Fruit fly (Drosophila melanogaster) whole organism, embryonic: Measurements from ENCODE around the gene eIF3l.
A peak's percentile ranks its signal among the peaks of the same experiment; 100 is the strongest.

Experiments used
- Atf-2 ChIP-seq: fragments of 200-800 bp; sonication (Bioruptor generic); optimal IDR thresholded peaks from 2 replicates; lab custom pipeline; 2016; ENCODE audit warnings: missing biosample characterization, missing genetic modification characterization
- Atf3 ChIP-seq: fragments of 200-800 bp; sonication (Bioruptor generic); optimal IDR thresholded peaks from 3 replicates; lab custom pipeline; 2016; ENCODE audit warnings: missing biosample characterization, missing genetic modification characterization
- Bdp1 ChIP-seq: fragments of 200-800 bp; sonication (Bioruptor generic); optimal IDR thresholded peaks from 3 replicates; lab custom pipeline; 2016; ENCODE audit warnings: missing biosample characterization, missing genetic modification characterization
- CG10321 ChIP-seq: fragments of 200-800 bp; sonication (Bioruptor generic); IDR thresholded peaks from 2 replicates; pipeline ENCODE4 v1.3.6; 2022; ENCODE audit warnings: missing biosample characterization, missing genetic modification characterization
- CG14860 ChIP-seq: fragments of 200-800 bp; sonication (Bioruptor generic); IDR thresholded peaks from 3 replicates; pipeline ENCODE4 v1.3.6; 2022; ENCODE audit warnings: missing biosample characterization, missing genetic modification characterization; ENCODE audit not compliant: partially characterized antibody
- CG14965 ChIP-seq: fragments of 200-800 bp; sonication (Bioruptor generic); optimal IDR thresholded peaks from 2 replicates; lab custom pipeline; 2016; ENCODE audit warnings: missing biosample characterization, missing genetic modification characterization, borderline replicate concordance
- CG15073 ChIP-seq: fragments of 200-800 bp; sonication (Bioruptor generic); optimal IDR thresholded peaks from 2 replicates; lab custom pipeline; 2016; ENCODE audit warnings: missing biosample characterization, missing genetic modification characterization
- CG15514 ChIP-seq: fragments of 200-800 bp; sonication (Bioruptor generic); optimal IDR thresholded peaks from 3 replicates; lab custom pipeline; 2017; ENCODE audit warnings: missing biosample characterization, missing genetic modification characterization, mild to moderate bottlenecking, moderate library complexity, missing genetic modification reagents
- CG15696 ChIP-seq: fragments of 200-800 bp; sonication (Bioruptor generic); optimal IDR thresholded peaks from 2 replicates; lab custom pipeline; 2019; ENCODE audit warnings: missing biosample characterization, mild to moderate bottlenecking, missing genetic modification characterization, moderate library complexity
- CG16863 ChIP-seq: fragments of 200-800 bp; sonication (Bioruptor generic); optimal IDR thresholded peaks from 3 replicates; lab custom pipeline; 2016; ENCODE audit warnings: missing biosample characterization, missing genetic modification characterization
- CG18619 ChIP-seq: fragments of 200-800 bp; sonication (Bioruptor generic); optimal IDR thresholded peaks from 3 replicates; lab custom pipeline; 2017; ENCODE audit warnings: missing biosample characterization, mild to moderate bottlenecking, missing genetic modification characterization
- CG2120 ChIP-seq: fragments of 200-800 bp; sonication (Bioruptor generic); optimal IDR thresholded peaks from 3 replicates; lab custom pipeline; 2016; ENCODE audit warnings: missing biosample characterization, missing genetic modification characterization
- CG3995 ChIP-seq: fragments of 200-800 bp; sonication (Bioruptor generic); optimal IDR thresholded peaks from 3 replicates; lab custom pipeline; 2016; ENCODE audit warnings: missing biosample characterization, missing genetic modification characterization
- CG4282 ChIP-seq: fragments of 200-800 bp; sonication (Bioruptor generic); optimal IDR thresholded peaks from 2 replicates; lab custom pipeline; 2016; ENCODE audit warnings: missing biosample characterization, missing genetic modification characterization
- CG4360 ChIP-seq: fragments of 200-800 bp; sonication (Bioruptor generic); IDR thresholded peaks from 2 replicates; pipeline ENCODE4 v1.3.6; 2022; ENCODE audit warnings: missing biosample characterization, missing genetic modification characterization
- CG4424 ChIP-seq: fragments of 200-800 bp; sonication (Bioruptor generic); optimal IDR thresholded peaks from 3 replicates; lab custom pipeline; 2016; ENCODE audit warnings: missing biosample characterization, missing genetic modification characterization
- CG6683 ChIP-seq: fragments of 200-800 bp; sonication (Bioruptor generic); optimal IDR thresholded peaks from 2 replicates; lab custom pipeline; 2017; ENCODE audit warnings: missing biosample characterization, mild to moderate bottlenecking, missing genetic modification characterization, missing genetic modification reagents
- CG7556 ChIP-seq: fragments of 200-800 bp; sonication (Bioruptor generic); optimal IDR thresholded peaks from 2 replicates; lab custom pipeline; 2017; ENCODE audit warnings: missing biosample characterization, mild to moderate bottlenecking, missing genetic modification characterization
- CG7987 ChIP-seq: fragments of 200-800 bp; sonication (Bioruptor generic); optimal IDR thresholded peaks from 2 replicates; lab custom pipeline; 2018; ENCODE audit warnings: missing biosample characterization, mild to moderate bottlenecking, missing genetic modification characterization, moderate library complexity
- CG8089 ChIP-seq: fragments of 200-800 bp; sonication (Bioruptor generic); optimal IDR thresholded peaks from 3 replicates; lab custom pipeline; 2016; ENCODE audit warnings: missing biosample characterization, missing genetic modification characterization
- CG9876 ChIP-seq: fragments of 200-800 bp; sonication (Bioruptor generic); optimal IDR thresholded peaks from 2 replicates; lab custom pipeline; 2016; ENCODE audit warnings: missing biosample characterization, missing genetic modification characterization
- CkIIα-i1 ChIP-seq: fragments of 200-800 bp; sonication (Bioruptor generic); IDR thresholded peaks from 2 replicates; pipeline ENCODE4 v1.3.6; 2022; ENCODE audit warnings: missing biosample characterization, missing genetic modification characterization
- Ets65A ChIP-seq: fragments of 200-800 bp; sonication (Bioruptor generic); peaks from one replicate; lab custom pipeline; 2016; ENCODE audit warnings: missing biosample characterization, missing genetic modification characterization
- Hand ChIP-seq: fragments of 200-800 bp; sonication (Bioruptor generic); optimal IDR thresholded peaks from 2 replicates; lab custom pipeline; 2017; ENCODE audit warnings: mild to moderate bottlenecking, missing biosample characterization, missing genetic modification reagents, missing genetic modification characterization
- MTF-1 ChIP-seq: fragments of 200-800 bp; sonication (Bioruptor generic); optimal IDR thresholded peaks from 2 replicates; lab custom pipeline; 2018; ENCODE audit warnings: missing biosample characterization, mild to moderate bottlenecking, missing genetic modification characterization, borderline replicate concordance
- Med ChIP-seq: fragments of 200-800 bp; sonication (Bioruptor generic); peaks from one replicate; lab custom pipeline; 2016; ENCODE audit warnings: missing biosample characterization, missing genetic modification characterization, mild to moderate bottlenecking, inconsistent platforms, moderate library complexity
- NC2α ChIP-seq: fragments of 200-800 bp; sonication (Bioruptor generic); optimal IDR thresholded peaks from 2 replicates; lab custom pipeline; 2016; ENCODE audit warnings: missing biosample characterization, missing genetic modification characterization
- NK7.1 ChIP-seq: fragments of 200-800 bp; sonication (Bioruptor generic); optimal IDR thresholded peaks from 3 replicates; lab custom pipeline; 2016; ENCODE audit warnings: missing biosample characterization, missing genetic modification characterization
- Neu2 ChIP-seq: fragments of 200-800 bp; sonication (Bioruptor generic); optimal IDR thresholded peaks from 3 replicates; lab custom pipeline; 2016; ENCODE audit warnings: missing biosample characterization, missing genetic modification characterization, borderline replicate concordance
- Oaz ChIP-seq: fragments of 200-800 bp; sonication (Bioruptor generic); IDR thresholded peaks from 2 replicates; pipeline ENCODE4 v1.3.6; 2022; ENCODE audit warnings: missing biosample characterization, missing genetic modification characterization
- Optix ChIP-seq: fragments of 200-800 bp; sonication (Bioruptor generic); IDR thresholded peaks from 3 replicates; pipeline ENCODE4 v1.3.6; 2022; ENCODE audit warnings: missing biosample characterization, missing genetic modification characterization
- Sry-δ ChIP-seq: fragments of 200-800 bp; sonication (Bioruptor generic); optimal IDR thresholded peaks from 2 replicates; lab custom pipeline; 2016; ENCODE audit warnings: missing biosample characterization, missing genetic modification characterization
- Ssrp ChIP-seq: fragments of 200-800 bp; sonication (Bioruptor generic); optimal IDR thresholded peaks from 2 replicates; lab custom pipeline; 2018; ENCODE audit warnings: missing biosample characterization, mild to moderate bottlenecking, missing genetic modification characterization, moderate library complexity
- az2 ChIP-seq: fragments of 200-800 bp; sonication (Bioruptor generic); optimal IDR thresholded peaks from 3 replicates; lab custom pipeline; 2016; ENCODE audit warnings: missing biosample characterization, missing genetic modification characterization
- crp ChIP-seq, 2 experiments: fragments of 200-800 bp; sonication (Bioruptor generic); optimal IDR thresholded peaks; 2 replicates in 1 of 2; 3 replicates in 1 of 2; lab custom pipeline; 2017; ENCODE audit warnings: missing biosample characterization in 2 of 2, missing genetic modification characterization in 2 of 2, mild to moderate bottlenecking in 1 of 2, moderate library complexity in 1 of 2
- fd96Cb ChIP-seq: fragments of 200-800 bp; sonication (Bioruptor generic); optimal IDR thresholded peaks from 2 replicates; lab custom pipeline; 2018; ENCODE audit warnings: missing biosample characterization, mild to moderate bottlenecking, missing genetic modification characterization, moderate library complexity
- fru ChIP-seq: fragments of >200 bp; optimal IDR thresholded peaks from 2 replicates; lab custom pipeline; 2017
- gsb-n ChIP-seq: fragments of 200-800 bp; sonication (Bioruptor generic); optimal IDR thresholded peaks from 3 replicates; lab custom pipeline; 2018; ENCODE audit warnings: missing biosample characterization, mild to moderate bottlenecking, missing genetic modification characterization
- gt ChIP-seq: fragments of 200-800 bp; sonication (Bioruptor generic); IDR thresholded peaks from 2 replicates; pipeline ENCODE4 v1.3.6; 2022; ENCODE audit warnings: missing biosample characterization, missing genetic modification characterization
- hth ChIP-seq: fragments of >200 bp; optimal IDR thresholded peaks from 2 replicates; lab custom pipeline; 2017; ENCODE audit warnings: inconsistent platforms
- jing ChIP-seq: fragments of 200-800 bp; sonication (Bioruptor generic); optimal IDR thresholded peaks from 2 replicates; lab custom pipeline; 2018; ENCODE audit warnings: missing biosample characterization, mild to moderate bottlenecking, missing genetic modification characterization
- lab ChIP-seq: fragments of 200-800 bp; sonication (Bioruptor generic); optimal IDR thresholded peaks from 3 replicates; lab custom pipeline; 2017; ENCODE audit warnings: missing biosample characterization, missing genetic modification characterization, mild to moderate bottlenecking, moderate library complexity, missing genetic modification reagents
- nerfin-1 ChIP-seq: fragments of 200-800 bp; sonication (Bioruptor generic); optimal IDR thresholded peaks from 3 replicates; lab custom pipeline; 2019; ENCODE audit warnings: missing biosample characterization, mild to moderate bottlenecking, missing genetic modification characterization, moderate library complexity
- phol ChIP-seq: fragments of 200-800 bp; sonication (Bioruptor generic); optimal IDR thresholded peaks from 3 replicates; lab custom pipeline; 2018; ENCODE audit warnings: missing biosample characterization, mild to moderate bottlenecking, missing genetic modification characterization, moderate library complexity
- prd ChIP-seq, 3 experiments: fragments of >200 bp in 2 of 3; fragments of 200-800 bp in 1 of 3; sonication (Bioruptor generic) in 1 of 3; optimal IDR thresholded peaks in 2 of 3; IDR thresholded peaks in 1 of 3; 2 replicates in 2 of 3; 3 replicates in 1 of 3; pipeline versions ENCODE4 v1.3.6 to Lab custom; 2017 to 2022; ENCODE audit warnings: missing biosample characterization in 1 of 3, missing genetic modification characterization in 1 of 3
- pros ChIP-seq: fragments of 200-800 bp; sonication (Bioruptor generic); optimal IDR thresholded peaks from 3 replicates; lab custom pipeline; 2019; ENCODE audit warnings: missing biosample characterization, mild to moderate bottlenecking, missing genetic modification characterization, moderate library complexity
- psq ChIP-seq: fragments of 200-800 bp; sonication (Bioruptor generic); optimal IDR thresholded peaks from 2 replicates; lab custom pipeline; 2017; ENCODE audit warnings: missing biosample characterization, missing genetic modification characterization
- repo ChIP-seq: fragments of 200-800 bp; sonication (Bioruptor generic); optimal IDR thresholded peaks from 2 replicates; lab custom pipeline; 2016; ENCODE audit warnings: missing biosample characterization, missing genetic modification characterization
- schlank ChIP-seq: fragments of 200-800 bp; sonication (Bioruptor generic); optimal IDR thresholded peaks from 2 replicates; lab custom pipeline; 2018; ENCODE audit warnings: missing biosample characterization, mild to moderate bottlenecking, missing genetic modification characterization
- tna ChIP-seq: fragments of 200-800 bp; sonication (Bioruptor generic); IDR thresholded peaks from 2 replicates; pipeline ENCODE4 v1.3.6; 2022; ENCODE audit warnings: missing biosample characterization, missing genetic modification characterization; ENCODE audit not compliant: partially characterized antibody

eIF3l gene

dm6 chr3L:12131918-12132317, 14.0 kb downstream of the eIF3l start, which contains the start of gene DEF8 (continued):
- TF ChIP-seq CG15514 (GFP tag; lab: Kevin White, UChicago) (peak; percentile 100), nerfin-1 (tag; lab: Kevin White, UChicago) (peak; percentile 88), CG14860 (GFP tag; lab: Robert Waterston, UW) (no peak; the same call in 2 of the 3 replicates), repo (GFP tag; lab: Kevin White, UChicago) (no peak), CG4282 (GFP tag; lab: Kevin White, UChicago) (no peak), fd96Cb (tag; lab: Kevin White, UChicago) (peak; percentile 83), NK7.1 (GFP tag; lab: Kevin White, UChicago) (no peak), CG3995 (GFP tag; lab: Kevin White, UChicago) (no peak), Hand (GFP tag; lab: Kevin White, UChicago) (peak; percentile 55), CkIIα-i1 (GFP tag; lab: Robert Waterston, UW) (no peak), schlank (no peak), Atf-2 (GFP tag; lab: Kevin White, UChicago) (peak; percentile 13), lab (GFP tag; lab: Kevin White, UChicago) (peak; percentile 90), gt (0 out of 2 replicates have a peak, but pooled peaks have one; percentile 22), CG4360 (GFP tag; lab: Robert Waterston, UW) (peak; percentile 30), phol (tag; lab: Kevin White, UChicago) (peak; percentile 91), Atf3 (GFP tag; lab: Kevin White, UChicago) (peak; percentile 46), Neu2 (GFP tag; lab: Kevin White, UChicago) (no peak), CG7987 (GFP tag; lab: Kevin White, UChicago) (peak; percentile 72), Bdp1 (GFP tag; lab: Kevin White, UChicago) (no peak), CG9876 (GFP tag; lab: Kevin White, UChicago) (no peak), Oaz (GFP tag; lab: Robert Waterston, UW) (peak; percentile 66), az2 (GFP tag; lab: Kevin White, UChicago) (peak; percentile 79), CG6683 (GFP tag; lab: Kevin White, UChicago) (peak; percentile 71), CG4424 (GFP tag; lab: Kevin White, UChicago) (peak; percentile 81), CG2120 (GFP tag; lab: Kevin White, UChicago) (peak; percentile 77), NC2α (GFP tag; lab: Kevin White, UChicago) (peak; percentile 17), psq (GFP tag; lab: Kevin White, UChicago) (peak; percentile 52), MTF-1 (GFP tag; lab: Kevin White, UChicago) (peak; percentile 44), Ssrp (tag; lab: Kevin White, UChicago) (peak; percentile 87), CG18619 (GFP tag; lab: Kevin White, UChicago) (peak; percentile 83), Optix (GFP tag; lab: Robert Waterston, UW) (peak; percentile 58; the same call in 2 of the 3 replicates), Sry-δ (GFP tag; lab: Kevin White, UChicago) (peak; percentile 44), gsb-n (tag; lab: Kevin White, UChicago) (peak; percentile 85), Ets65A (GFP tag; lab: Kevin White, UChicago) (no peak), CG16863 (GFP tag; lab: Kevin White, UChicago) (peak; percentile 45), pros (GFP tag; lab: Kevin White, UChicago) (no peak), prd (optimal IDR thresholded peaks at IDR 0.05; lab: Kevin White, UChicago) (no peak), prd (GFP tag; IDR thresholded peaks at IDR 0.05; lab: Robert Waterston, UW) (peak; percentile 86), crp (GFP tag; optimal IDR thresholded peaks at IDR 0.05; lab: Kevin White, UChicago) (peak in 1 of 2 experiments; percentile 40), hth (lab: Kevin White, UChicago) (no peak), Med (GFP tag; lab: Kevin White, UChicago) (peak; percentile 90), CG14965 (GFP tag; lab: Kevin White, UChicago) (no peak), CG15696 (tag; lab: Kevin White, UChicago) (peak; percentile 85), CG10321 (GFP tag; lab: Robert Waterston, UW) (peak; percentile 68; the same call in 1 of the 2 replicates), fru (no peak), jing (GFP tag; lab: Kevin White, UChicago) (no peak), tna (0 out of 2 replicates have a peak, but pooled peaks have one; percentile 39), CG8089 (peak; percentile 25), CG15073 (no peak), CG7556 (GFP tag; lab: Kevin White, UChicago) (peak; percentile 80)
